Worm (Caenorhabditis elegans): ENCODE results near the gene arf-1.

DNA sequence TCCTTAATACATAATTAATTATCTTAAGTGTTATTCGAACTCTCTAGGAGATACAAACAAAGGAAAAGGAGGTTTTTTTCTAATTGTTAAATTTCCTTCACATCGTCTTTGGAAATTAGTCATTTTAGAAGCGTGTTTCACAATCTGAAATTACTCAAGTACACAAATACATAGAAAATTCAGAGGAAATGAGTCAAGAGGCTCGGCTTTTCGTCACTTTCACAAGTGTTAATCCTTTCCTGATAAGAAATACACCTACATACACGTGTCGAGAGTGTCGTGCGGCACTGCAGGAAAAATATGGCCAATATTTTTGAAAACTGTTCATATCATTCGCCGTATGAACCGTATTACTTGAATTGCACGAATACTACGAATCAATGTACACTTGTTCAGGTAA, 32.5 kb downstream of the arf-1 start, which contains the start of gene B0244.4:
- TF ChIP-seq flt-1 (GFP tag; IDR thresholded peaks at IDR 0.05) (no peak), T22C8.4 (GFP tag; IDR thresholded peaks at IDR 0.05) (no peak), ref-1 (GFP tag; conservative IDR thresholded peaks at IDR 0.05) (no peak)

Data from whole organism, midembryonic.